Worm (Caenorhabditis elegans) whole organism, early embryonic: ENCODE data around the gene T01D1.8.

Experiments
- B0310.2 ChIP-seq: sonication (generic microtip); optimal IDR thresholded peaks from 2 replicates; lab custom pipeline; 2016; ENCODE audit warnings: mild to moderate bottlenecking, missing genetic modification characterization, missing compliant biosample characterization
- F13C5.2 ChIP-seq: sonication (generic microtip); optimal IDR thresholded peaks from 2 replicates; lab custom pipeline; 2017; ENCODE audit warnings: mild to moderate bottlenecking, missing genetic modification characterization, inconsistent platforms, missing compliant biosample characterization
- aly-1 ChIP-seq: sonication (generic microtip); optimal IDR thresholded peaks from 2 replicates; lab custom pipeline; 2016; ENCODE audit warnings: missing genetic modification characterization, missing compliant biosample characterization
- ama-1 ChIP-seq: fragments of 150-350 bp; optimal IDR thresholded peaks from 2 replicates; lab custom pipeline; 2014
- ceh-13 ChIP-seq: fragments of 200-800 bp; sonication (Bioruptor generic); optimal IDR thresholded peaks from 2 replicates; lab custom pipeline; 2018; ENCODE audit warnings: mild to moderate bottlenecking, missing genetic modification characterization, missing compliant biosample characterization
- ceh-36 ChIP-seq: sonication (generic microtip); optimal IDR thresholded peaks from 2 replicates; lab custom pipeline; 2016; ENCODE audit warnings: missing genetic modification characterization, inconsistent platforms, missing compliant biosample characterization
- ets-7 ChIP-seq: sonication (generic microtip); optimal IDR thresholded peaks from 2 replicates; lab custom pipeline; 2016; ENCODE audit warnings: missing genotype, missing genetic modification characterization, missing compliant biosample characterization
- flt-1 ChIP-seq: fragments of 200-800 bp; sonication (Bioruptor generic); IDR thresholded peaks from 2 replicates; pipeline ENCODE4 v1.3.6; 2022; ENCODE audit warnings: missing genetic modification characterization, missing compliant biosample characterization
- hmbx-1 ChIP-seq: sonication (generic microtip); optimal IDR thresholded peaks from 2 replicates; lab custom pipeline; 2016; ENCODE audit warnings: mild to moderate bottlenecking, missing genetic modification characterization, missing compliant biosample characterization
- hmg-4 ChIP-seq: fragments of 200-800 bp; sonication (Bioruptor generic); optimal IDR thresholded peaks from 2 replicates; lab custom pipeline; 2018; ENCODE audit warnings: mild to moderate bottlenecking, missing genetic modification characterization, missing compliant biosample characterization
- hnd-1 ChIP-seq: sonication (generic microtip); optimal IDR thresholded peaks from 2 replicates; lab custom pipeline; 2016; ENCODE audit warnings: missing genetic modification characterization, missing compliant biosample characterization
- pes-1 ChIP-seq: fragments of 200-800 bp; sonication (Bioruptor generic); IDR thresholded peaks from 2 replicates; pipeline ENCODE4 v1.3.6; 2022; ENCODE audit warnings: missing genetic modification reagents, missing genetic modification characterization, missing compliant biosample characterization
- scrt-1 ChIP-seq: fragments of 200-800 bp; sonication (Bioruptor generic); IDR thresholded peaks from 2 replicates; pipeline ENCODE4 v1.3.6; 2022; ENCODE audit warnings: missing genetic modification characterization, missing compliant biosample characterization
- sea-1 ChIP-seq: fragments of 200-800 bp; sonication (Bioruptor generic); conservative IDR thresholded peaks from 2 replicates; pipeline ENCODE4 v1.3.6; 2022; ENCODE audit warnings: missing genetic modification characterization, missing compliant biosample characterization
- tbx-11 ChIP-seq: fragments of 200-800 bp; sonication (Bioruptor generic); IDR thresholded peaks from 2 replicates; pipeline ENCODE4 v1.3.6; 2022; ENCODE audit warnings: missing genetic modification characterization, missing compliant biosample characterization
- tbx-37 ChIP-seq: fragments of 200-800 bp; sonication (Bioruptor generic); conservative IDR thresholded peaks from 2 replicates; pipeline ENCODE4 v1.3.6; 2022; ENCODE audit warnings: missing genetic modification reagents, missing genetic modification characterization, missing compliant biosample characterization
- tra-4 ChIP-seq: sonication (generic microtip); optimal IDR thresholded peaks from 2 replicates; lab custom pipeline; 2017; ENCODE audit warnings: missing genetic modification characterization, missing compliant biosample characterization

T01D1.8 gene

DNA sequence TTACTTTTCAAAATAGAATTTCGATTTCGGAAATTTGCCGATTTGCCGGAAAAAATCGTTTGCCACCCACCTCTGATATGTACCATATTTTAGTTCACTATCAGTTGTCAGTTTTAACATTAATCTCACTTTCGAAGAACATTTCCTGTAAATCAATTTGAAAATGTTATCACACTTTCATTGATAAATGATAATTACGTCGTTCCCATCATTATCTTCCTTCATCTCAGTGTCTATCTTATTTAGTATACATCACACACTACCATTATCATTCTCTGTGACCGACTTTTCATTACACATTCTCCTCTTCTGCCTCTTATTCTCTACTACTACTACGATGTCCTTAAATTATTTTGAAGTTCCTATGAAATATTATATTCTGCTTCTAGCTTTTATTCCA lies at the start of gene T01D1.8:
TSS of gene T01D1.8 (plus strand) at position 236 of the 400 bp plus-strand sequence.
- TF ChIP-seq flt-1 (GFP tag; lab: Robert Waterston, UW) (no peak), ceh-36 (tag; lab: Kevin White, UChicago) (no peak), aly-1 (no peak), F13C5.2 (no peak), hmbx-1 (tag; lab: Kevin White, UChicago) (no peak), tbx-37 (GFP tag; lab: Robert Waterston, UW) (no peak), tbx-11 (no peak), B0310.2 (tag; lab: Kevin White, UChicago) (no peak), ceh-13 (GFP tag; lab: Kevin White, UChicago) (no peak), ama-1 (lab: Kevin White, UChicago) (no peak), hnd-1 (no peak), hmg-4 (no peak), sea-1 (no peak), ets-7 (tag; lab: Kevin White, UChicago) (no peak), tra-4 (tag; lab: Kevin White, UChicago) (no peak), pes-1 (no peak)

DNA sequence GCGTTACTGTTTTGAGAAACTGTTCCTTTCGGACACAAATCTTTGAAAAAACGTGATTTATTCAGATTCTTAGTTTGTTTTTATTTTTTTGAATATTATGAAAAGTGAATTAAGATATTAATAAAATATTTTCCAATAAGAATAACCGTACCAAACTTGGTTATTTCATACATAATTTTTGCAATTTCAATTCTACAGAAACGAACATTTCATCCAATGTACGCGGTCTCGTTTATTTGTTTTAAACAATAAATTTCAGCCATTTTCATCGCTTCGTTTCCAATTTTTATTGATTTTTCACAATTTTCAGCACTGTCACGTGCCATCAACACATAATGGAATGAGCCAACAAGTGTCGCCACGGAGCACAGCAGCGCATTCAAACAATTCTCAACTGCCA lies 39.6 kb upstream of the T01D1.8 start, which contains the start of gene T25D3.4:
TSS of gene T25D3.4 (plus strand) at position 301 of the 400 bp plus-strand sequence.
- TF ChIP-seq tbx-11 (no peak), ceh-13 (GFP tag; lab: Kevin White, UChicago) (no peak), aly-1 (no peak), pes-1 (no peak), scrt-1 (GFP tag; lab: Robert Waterston, UW) (no peak), hmbx-1 (tag; lab: Kevin White, UChicago) (no peak), hnd-1 (no peak), tra-4 (tag; lab: Kevin White, UChicago) (no peak), tbx-37 (GFP tag; lab: Robert Waterston, UW) (no peak), ama-1 (lab: Kevin White, UChicago) (no peak), ceh-36 (tag; lab: Kevin White, UChicago) (no peak), flt-1 (GFP tag; lab: Robert Waterston, UW) (no peak)

DNA sequence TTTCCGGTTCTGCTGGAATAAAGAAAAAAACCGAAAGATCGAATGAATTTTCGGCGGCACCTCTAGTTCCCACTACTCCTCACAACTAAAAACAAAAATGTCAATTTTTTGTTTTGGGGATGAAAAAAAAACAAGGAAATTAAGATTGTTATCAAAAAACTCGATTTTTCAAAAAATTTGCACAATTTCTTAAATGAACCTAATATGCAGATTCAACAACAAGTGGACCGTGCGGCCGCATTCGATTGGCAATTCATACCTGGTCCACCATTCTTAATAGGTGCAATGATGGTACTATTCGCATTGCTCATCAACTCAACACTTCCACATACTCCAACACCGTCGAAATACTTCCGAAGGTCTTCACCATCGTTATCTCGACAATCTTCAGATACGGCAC lies 35.0 kb upstream of the T01D1.8 start:
- no peak for TF ChIP-seq sea-1
- TF ChIP-seq flt-1 (GFP tag; lab: Robert Waterston, UW): no peak
- TF ChIP-seq ets-7 (tag; lab: Kevin White, UChicago): no peak
- no peak for TF ChIP-seq hmg-4
- TF ChIP-seq tra-4 (tag; lab: Kevin White, UChicago): no peak
- no peak for TF ChIP-seq hnd-1

DNA sequence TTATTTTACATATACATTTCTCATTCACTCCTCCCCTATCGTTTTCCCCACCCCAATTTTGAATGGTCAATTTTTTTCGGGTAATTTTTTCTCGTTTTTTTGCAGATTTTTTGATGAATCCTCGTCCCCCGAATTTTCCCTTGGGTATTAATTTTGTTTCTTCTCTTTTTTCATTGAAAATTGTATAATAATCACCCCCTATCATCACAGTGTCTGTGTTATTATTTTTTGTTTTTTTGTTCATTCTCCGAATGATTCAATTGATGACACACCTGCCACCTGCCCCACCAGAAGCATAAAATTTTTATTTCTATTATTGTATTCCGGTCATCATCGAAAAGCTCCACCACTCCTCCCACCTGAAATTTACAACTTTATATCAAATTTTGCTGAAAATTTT lies 34.3 kb upstream of the T01D1.8 start, which contains the start of gene T25D3.3:
TSS of gene T25D3.3 (plus strand) at position 301 of the 400 bp plus-strand sequence.
- TF ChIP-seq ceh-13 (GFP tag; lab: Kevin White, UChicago) (no peak), hmg-4 (no peak), tra-4 (tag; lab: Kevin White, UChicago) (no peak), ceh-36 (tag; lab: Kevin White, UChicago) (no peak), aly-1 (no peak)

DNA sequence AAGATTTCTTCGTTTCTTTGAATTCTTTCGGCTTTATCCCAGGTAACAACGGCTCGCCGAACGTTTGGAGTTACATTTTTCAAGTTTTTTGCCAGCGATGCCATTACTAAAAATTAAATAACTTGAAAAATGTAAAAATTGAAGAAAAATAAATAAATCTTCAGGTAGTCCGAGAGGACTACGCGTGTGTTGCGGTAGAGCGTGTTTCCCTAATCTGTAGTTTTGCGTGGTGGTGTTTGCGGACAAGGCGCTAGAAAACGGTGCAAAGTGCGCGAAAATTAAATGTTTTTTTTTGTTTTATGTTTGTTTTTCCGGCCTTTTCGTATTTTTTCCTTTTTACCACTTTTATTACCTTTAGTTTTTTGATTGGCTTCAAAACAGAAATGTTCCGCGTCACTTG lies 30.6 kb upstream of the T01D1.8 start, which contains the start of gene mrpl-28:
TSS of gene mrpl-28 (minus strand) at position 106 of the 400 bp plus-strand sequence.
- 0 out of 2 replicates have a peak, but pooled peaks have one; percentile 15 for TF ChIP-seq scrt-1 (GFP tag; lab: Robert Waterston, UW)
- TF ChIP-seq ama-1 (lab: Kevin White, UChicago): no peak
- no peak for TF ChIP-seq ceh-13 (GFP tag; lab: Kevin White, UChicago)
- TF ChIP-seq hmg-4: no peak
- TF ChIP-seq sea-1: 0 out of 2 replicates have a peak, but pooled peaks have one; percentile 42
- peak; percentile 66 for TF ChIP-seq F13C5.2

DNA sequence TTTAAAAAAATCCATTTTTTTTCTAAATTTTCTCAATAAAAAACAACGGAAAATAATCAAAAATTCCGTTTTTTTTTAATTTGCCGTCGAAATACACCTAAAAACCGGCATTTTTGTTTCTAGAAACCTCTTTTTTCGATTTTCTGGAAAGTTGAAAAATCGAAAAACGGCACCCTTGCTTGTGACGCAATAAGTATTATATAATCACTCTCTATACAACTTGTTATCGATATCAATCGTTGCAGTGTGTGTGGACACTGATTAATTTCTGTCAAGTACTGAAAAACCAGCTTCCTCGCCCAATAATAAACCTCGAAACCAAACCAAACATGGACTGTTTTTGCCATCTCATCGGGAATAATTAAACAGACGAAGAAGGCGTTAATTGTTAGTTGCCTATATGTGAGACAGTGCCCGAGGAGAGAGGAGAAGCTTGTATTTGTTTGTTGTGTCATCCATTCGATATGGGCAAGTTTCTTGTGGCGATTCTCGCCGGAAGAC lies 29.5 kb upstream of the T01D1.8 start:
- TF ChIP-seq hmg-4 (no peak), ama-1 (lab: Kevin White, UChicago) (no peak), scrt-1 (GFP tag; lab: Robert Waterston, UW) (no peak), B0310.2 (tag; lab: Kevin White, UChicago) (no peak), aly-1 (no peak), hnd-1 (no peak), tbx-37 (GFP tag; lab: Robert Waterston, UW) (no peak)

DNA sequence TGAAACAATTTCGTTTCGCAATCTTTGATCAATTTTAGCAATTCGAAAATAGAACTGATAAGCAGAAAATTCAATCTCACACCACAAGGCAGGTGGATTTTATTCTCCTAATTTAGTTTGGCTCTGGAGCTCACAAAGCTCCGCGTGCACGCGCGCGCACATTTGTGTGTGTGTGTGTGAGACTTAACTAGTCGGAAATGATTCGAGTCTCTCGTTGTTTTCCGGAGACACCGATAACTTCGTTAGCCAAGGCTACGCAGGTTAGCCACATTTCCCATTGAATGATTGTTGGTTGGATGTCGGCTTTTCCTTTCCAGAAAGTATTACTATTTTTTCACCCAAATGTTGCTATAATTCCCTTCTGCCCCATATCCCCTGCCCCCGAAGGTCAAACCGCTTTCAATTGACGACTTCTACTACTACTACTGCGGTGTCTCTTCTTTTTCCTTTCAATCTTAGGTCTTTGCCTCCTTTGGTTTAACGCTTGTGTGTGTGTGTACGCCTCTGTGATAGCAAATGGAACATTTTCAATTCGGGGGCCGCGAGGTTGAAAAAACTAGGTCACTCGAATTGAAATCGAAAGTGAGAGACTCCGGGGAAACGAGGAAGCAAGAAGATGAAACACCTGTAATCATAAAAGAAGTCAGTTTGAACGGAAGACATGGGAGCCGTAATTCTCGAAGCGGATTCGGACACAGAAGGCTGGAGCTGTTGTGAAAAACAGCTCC lies 28.4 kb upstream of the T01D1.8 start:
- no peak for TF ChIP-seq ceh-36 (tag; lab: Kevin White, UChicago)
- no peak for TF ChIP-seq hmbx-1 (tag; lab: Kevin White, UChicago)
- no peak for TF ChIP-seq tbx-11
- no peak for TF ChIP-seq tbx-37 (GFP tag; lab: Robert Waterston, UW)
- TF ChIP-seq F13C5.2: no peak
- no peak for TF ChIP-seq sea-1
- TF ChIP-seq B0310.2 (tag; lab: Kevin White, UChicago): no peak
- TF ChIP-seq ceh-13 (GFP tag; lab: Kevin White, UChicago): no peak
- TF ChIP-seq hmg-4: no peak
- TF ChIP-seq scrt-1 (GFP tag; lab: Robert Waterston, UW): no peak
- TF ChIP-seq hnd-1: no peak
- no peak for TF ChIP-seq aly-1
- TF ChIP-seq ama-1 (lab: Kevin White, UChicago): no peak
- no peak for TF ChIP-seq tra-4 (tag; lab: Kevin White, UChicago)
- no peak for TF ChIP-seq ets-7 (tag; lab: Kevin White, UChicago)
- TF ChIP-seq pes-1: no peak
